Worm (Caenorhabditis elegans) whole organism, L2 larva: ENCODE data around the gene chca-1.
A peak's percentile ranks its signal among the peaks of the same experiment; 100 is the strongest.

ENCODE experiments used
- C34F6.9 ChIP-seq: fragments of 150-350 bp; optimal IDR thresholded peaks from 2 replicates; lab custom pipeline; 2014; ENCODE audit warnings: missing biosample characterization, missing genetic modification characterization
- F13H6.1 ChIP-seq: sonication (generic microtip); optimal IDR thresholded peaks from 2 replicates; lab custom pipeline; 2016; ENCODE audit warnings: missing genetic modification characterization, missing compliant biosample characterization
- R02D3.7 ChIP-seq: fragments of 150-350 bp; optimal IDR thresholded peaks from 2 replicates; lab custom pipeline; 2014; ENCODE audit warnings: missing biosample characterization, missing genetic modification characterization
- Y55F3AM.14 ChIP-seq: fragments of 200-800 bp; sonication (Bioruptor generic); optimal IDR thresholded peaks from 2 replicates; lab custom pipeline; 2018; ENCODE audit warnings: mild to moderate bottlenecking, missing genetic modification characterization, missing compliant biosample characterization
- alr-1 ChIP-seq: fragments of 150-350 bp; optimal IDR thresholded peaks from 2 replicates; lab custom pipeline; 2014; ENCODE audit warnings: missing biosample characterization, missing genetic modification characterization
- aly-2 ChIP-seq: fragments of 150-350 bp; optimal IDR thresholded peaks from 2 replicates; lab custom pipeline; 2014; ENCODE audit warnings: missing biosample characterization, missing genetic modification characterization
- ama-1 ChIP-seq: fragments of 150-350 bp; optimal IDR thresholded peaks from 2 replicates; lab custom pipeline; 2018; ENCODE audit warnings: inconsistent platforms
- blmp-1 ChIP-seq: sonication (generic microtip); optimal IDR thresholded peaks from 2 replicates; lab custom pipeline; 2017; ENCODE audit warnings: missing genetic modification characterization, mild to moderate bottlenecking, missing compliant biosample characterization, antibody characterized with exemption, moderate library complexity; ENCODE audit not compliant: insufficient read depth
- ceh-82 ChIP-seq: fragments of 150-350 bp; optimal IDR thresholded peaks from 2 replicates; lab custom pipeline; 2014; ENCODE audit warnings: missing biosample characterization, missing genetic modification characterization
- crh-2 ChIP-seq: sonication (generic microtip); optimal IDR thresholded peaks from 2 replicates; lab custom pipeline; 2017; ENCODE audit warnings: missing biosample characterization, missing genetic modification characterization
- elt-1 ChIP-seq: fragments of 150-350 bp; optimal IDR thresholded peaks from 2 replicates; lab custom pipeline; 2014; ENCODE audit warnings: missing biosample characterization, missing genetic modification characterization
- elt-3 ChIP-seq: sonication (generic microtip); optimal IDR thresholded peaks from 2 replicates; lab custom pipeline; 2017; ENCODE audit warnings: missing biosample characterization, missing genetic modification characterization
- fos-1 ChIP-seq: fragments of 150-350 bp; optimal IDR thresholded peaks from 2 replicates; lab custom pipeline; 2014; ENCODE audit warnings: missing biosample characterization, missing genetic modification characterization
- lin-11 ChIP-seq: fragments of 150-350 bp; sonication (generic microtip); optimal IDR thresholded peaks from 2 replicates; lab custom pipeline; 2014; ENCODE audit warnings: missing biosample characterization, missing genetic modification characterization, inconsistent platforms, mixed read lengths
- lin-13 ChIP-seq: fragments of 150-350 bp; optimal IDR thresholded peaks from 2 replicates; lab custom pipeline; 2014; ENCODE audit warnings: missing biosample characterization, missing genetic modification reagents, missing genetic modification characterization
- lin-39 ChIP-seq: fragments of 150-350 bp; optimal IDR thresholded peaks from 2 replicates; lab custom pipeline; 2014; ENCODE audit warnings: missing biosample characterization, missing genetic modification reagents, missing genetic modification characterization
- lsy-2 ChIP-seq, 2 experiments: fragments of 150-350 bp in 1 of 2; sonication (generic microtip) in 1 of 2; optimal IDR thresholded peaks; 2 replicates each; lab custom pipeline; 2014 to 2017; ENCODE audit warnings: missing biosample characterization in 2 of 2, missing genetic modification characterization in 2 of 2
- mab-5 ChIP-seq: fragments of 150-350 bp; optimal IDR thresholded peaks from 2 replicates; lab custom pipeline; 2014; ENCODE audit warnings: missing biosample characterization, missing genetic modification characterization
- mdl-1 ChIP-seq, 2 experiments: fragments of 150-350 bp in 1 of 2; sonication (generic microtip) in 1 of 2; optimal IDR thresholded peaks; 2 replicates each; lab custom pipeline; 2017; ENCODE audit warnings: missing biosample characterization in 2 of 2, missing genetic modification characterization in 2 of 2
- nhr-11 ChIP-seq: fragments of 150-350 bp; optimal IDR thresholded peaks from 2 replicates; lab custom pipeline; 2014; ENCODE audit warnings: missing biosample characterization, missing genetic modification characterization
- nhr-129 ChIP-seq: fragments of 150-350 bp; optimal IDR thresholded peaks from 2 replicates; lab custom pipeline; 2014; ENCODE audit warnings: missing biosample characterization, missing genetic modification characterization
- nhr-21 ChIP-seq: fragments of 150-350 bp; optimal IDR thresholded peaks from 2 replicates; lab custom pipeline; 2014; ENCODE audit warnings: missing biosample characterization, missing genetic modification characterization
- nhr-23 ChIP-seq: fragments of 150-350 bp; optimal IDR thresholded peaks from 2 replicates; lab custom pipeline; 2014; ENCODE audit warnings: missing biosample characterization, missing genetic modification reagents, missing genetic modification characterization
- nhr-237 ChIP-seq: fragments of 150-350 bp; optimal IDR thresholded peaks from 2 replicates; lab custom pipeline; 2014; ENCODE audit warnings: missing biosample characterization, missing genetic modification characterization
- nhr-6 ChIP-seq: fragments of 150-350 bp; optimal IDR thresholded peaks from 2 replicates; lab custom pipeline; 2014; ENCODE audit warnings: missing biosample characterization, missing genetic modification characterization
- nhr-77 ChIP-seq: fragments of 150-350 bp; optimal IDR thresholded peaks from 2 replicates; lab custom pipeline; 2014; ENCODE audit warnings: missing biosample characterization, missing genetic modification characterization
- sma-3 ChIP-seq: sonication (generic microtip); optimal IDR thresholded peaks from 2 replicates; lab custom pipeline; 2016; ENCODE audit warnings: missing genetic modification reagents, missing genetic modification characterization, missing compliant biosample characterization
- sma-9 ChIP-seq, 2 experiments: fragments of 150-350 bp in 1 of 2; sonication (generic microtip) in 1 of 2; optimal IDR thresholded peaks; 2 replicates each; lab custom pipeline; 2014 to 2016; ENCODE audit warnings: missing genetic modification characterization in 2 of 2, mild to moderate bottlenecking in 1 of 2, missing biosample characterization in 1 of 2, missing compliant biosample characterization in 1 of 2, missing genetic modification reagents in 1 of 2, moderate library complexity in 1 of 2
- snpc-4 ChIP-seq: fragments of 150-350 bp; optimal IDR thresholded peaks from 2 replicates; lab custom pipeline; 2014; ENCODE audit warnings: missing biosample characterization, missing genetic modification characterization
- unc-55 ChIP-seq: fragments of 150-350 bp; sonication (generic microtip); optimal IDR thresholded peaks from 3 replicates; lab custom pipeline; 2014; ENCODE audit warnings: missing biosample characterization, missing genetic modification reagents, missing genetic modification characterization
- unc-62 ChIP-seq: fragments of 150-350 bp; optimal IDR thresholded peaks from 2 replicates; lab custom pipeline; 2014; ENCODE audit warnings: missing biosample characterization, missing genetic modification reagents, missing genetic modification characterization
- ztf-1 ChIP-seq: fragments of 200-800 bp; sonication (Bioruptor generic); conservative IDR thresholded peaks from 2 replicates; pipeline ENCODE4 v1.3.6; 2022; ENCODE audit warnings: missing genetic modification characterization, missing compliant biosample characterization
- ztf-11 ChIP-seq: sonication (generic microtip); optimal IDR thresholded peaks from 2 replicates; lab custom pipeline; 2017; ENCODE audit warnings: missing biosample characterization, missing genetic modification characterization

chca-1 gene

DNA sequence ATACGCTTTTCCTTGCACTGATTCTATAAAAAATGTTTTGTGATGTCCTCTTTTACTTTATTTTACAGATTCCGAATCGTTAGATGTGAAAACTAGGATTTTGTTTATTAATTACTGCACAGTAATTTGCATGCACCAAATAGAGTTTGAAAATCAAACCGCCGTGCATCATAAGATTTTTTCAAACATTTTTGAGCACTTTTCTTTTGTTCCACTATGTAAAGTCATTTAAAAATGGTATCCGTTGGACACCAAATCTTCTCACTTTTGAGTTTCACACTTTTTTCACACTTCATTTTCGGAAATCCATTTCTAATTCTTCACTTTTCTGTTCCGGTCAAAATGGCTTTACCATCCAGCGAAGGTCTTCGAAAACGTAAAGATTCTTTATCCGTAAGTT, 8.0 kb upstream of the chca-1 start, which contains the start of gene degl-2:
degl-2 (plus strand) TSS at position 301 of the 400 bp plus-strand sequence.
- no peak for TF ChIP-seq lin-13 (GFP tag; lab: Kevin White, UChicago)
- TF ChIP-seq, all 48 proteins: peak for 0

DNA sequence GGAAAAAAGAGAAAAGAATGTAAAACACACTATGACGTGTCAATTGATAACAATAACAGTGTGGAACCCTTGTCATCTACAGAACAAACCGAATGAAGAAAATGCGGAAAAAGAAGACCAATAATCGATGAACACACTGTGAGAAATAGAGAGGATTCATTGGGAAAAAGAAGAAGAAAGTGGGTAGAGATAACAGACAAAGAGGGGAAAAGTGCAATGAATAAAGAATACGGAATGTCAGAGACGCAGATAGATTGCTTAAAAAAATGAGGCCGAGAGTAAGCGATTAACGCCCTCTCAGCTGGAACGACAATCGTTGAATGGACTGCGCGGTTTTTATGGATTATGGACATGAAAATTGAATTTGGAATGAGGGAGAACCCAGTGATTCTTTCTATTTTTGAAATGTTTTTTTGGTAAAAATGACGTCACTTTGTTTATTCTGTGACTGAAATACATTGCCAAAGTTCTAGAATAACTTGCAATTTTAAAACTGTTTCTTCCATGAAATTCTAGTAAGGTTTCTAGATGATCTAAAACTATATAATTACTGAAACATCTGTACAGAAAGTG, 3.3 kb upstream of the chca-1 start, which contains the start of gene amph-1:
amph-1 (minus strand) TSS at position 85 of the 573 bp plus-strand sequence.
- TF ChIP-seq sma-3 (GFP tag; lab: Kevin White, UChicago) (peak; percentile 1), mab-5 (tag; lab: Kevin White, UChicago) (no peak), crh-2 (tag; lab: Kevin White, UChicago) (peak; percentile 78), unc-55 (GFP tag; lab: Kevin White, UChicago) (peak; percentile 48), nhr-129 (tag; lab: Kevin White, UChicago) (peak; percentile 31), alr-1 (no peak), blmp-1 (tag; lab: Kevin White, UChicago) (peak; percentile 50), fos-1 (tag; lab: Kevin White, UChicago) (peak; percentile 54), C34F6.9 (tag; lab: Kevin White, UChicago) (peak; percentile 81), nhr-11 (tag; lab: Kevin White, UChicago) (no peak), ztf-11 (tag; lab: Kevin White, UChicago) (no peak), lsy-2 (tag; optimal IDR thresholded peaks at IDR 0.05; lab: Kevin White, UChicago) (peak in 1 of 2 experiments; percentile 41), nhr-21 (peak; percentile 2), unc-62 (no peak), F13H6.1 (tag; lab: Kevin White, UChicago) (peak; percentile 42), sma-9 (GFP tag; optimal IDR thresholded peaks at IDR 0.05; lab: Kevin White, UChicago) (peak; percentile 51), sma-9 (tag; optimal IDR thresholded peaks at IDR 0.05; lab: Kevin White, UChicago) (no peak)
- TF ChIP-seq, all 48 proteins: peak for 11

DNA sequence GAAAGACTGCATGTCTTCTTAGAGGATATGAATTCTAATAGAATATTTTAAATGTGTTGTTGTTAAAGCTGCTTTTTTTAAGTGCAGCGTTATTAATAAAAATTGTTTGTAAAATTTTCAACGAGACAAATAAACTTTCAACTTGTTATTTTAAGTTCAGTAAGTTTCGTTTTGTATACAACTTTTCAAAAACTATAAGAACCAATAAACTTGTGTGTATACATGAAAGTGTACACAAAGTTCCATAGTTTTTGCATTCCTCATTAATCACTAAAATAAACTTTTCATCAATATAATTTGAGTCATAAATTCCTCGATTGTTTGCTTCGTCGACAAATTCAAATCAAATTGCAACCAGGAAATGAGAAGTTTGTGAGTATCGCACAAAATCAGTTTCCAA, 2.5 kb upstream of the chca-1 start, which contains the start of gene srm-3:
srm-3 (plus strand) TSS at position 301 of the 400 bp plus-strand sequence.
- no peak for TF ChIP-seq ztf-11 (tag; lab: Kevin White, UChicago)
- TF ChIP-seq mab-5 (tag; lab: Kevin White, UChicago), result no peak
- TF ChIP-seq fos-1 (tag; lab: Kevin White, UChicago), result no peak
- TF ChIP-seq R02D3.7, result no peak
- TF ChIP-seq nhr-23 (tag; lab: Kevin White, UChicago), result no peak
- TF ChIP-seq ceh-82 (tag; lab: Kevin White, UChicago), result no peak
- no peak for TF ChIP-seq nhr-77 (tag; lab: Kevin White, UChicago)
- no peak for TF ChIP-seq snpc-4 (tag; lab: Kevin White, UChicago)
- TF ChIP-seq nhr-6 (tag; lab: Kevin White, UChicago), result no peak
- no peak for TF ChIP-seq lin-11
- TF ChIP-seq lin-13 (GFP tag; lab: Kevin White, UChicago), result no peak
- no peak for TF ChIP-seq ztf-1 (GFP tag; lab: Robert Waterston, UW)
- TF ChIP-seq mdl-1 (tag; optimal IDR thresholded peaks at IDR 0.05; lab: Kevin White, UChicago), result no peak
- TF ChIP-seq elt-3 (tag; lab: Kevin White, UChicago), result no peak
- TF ChIP-seq nhr-21, result no peak

ce11 chrIV:9653184-9653583, 2.0 kb downstream of the chca-1 start, which contains the start of gene F58G6.3:
TSS of gene F58G6.3 (plus strand) at chrIV:9653535.
- TF ChIP-seq Y55F3AM.14 (no peak), lsy-2 (tag; optimal IDR thresholded peaks at IDR 0.05; lab: Kevin White, UChicago) (peak in 1 of 2 experiments; percentile 5)
- TF ChIP-seq, all 48 proteins: peak for 1

ce11 chrIV:9654017-9654416, 2.8 kb downstream of the chca-1 start, which contains the start of gene F58G6.7:
TSS of gene F58G6.7 (plus strand) at chrIV:9654317.
- TF ChIP-seq elt-3 (tag; lab: Kevin White, UChicago) (no peak), nhr-237 (tag; lab: Kevin White, UChicago) (no peak), fos-1 (tag; lab: Kevin White, UChicago) (no peak), elt-1 (no peak), unc-62 (no peak), ceh-82 (tag; lab: Kevin White, UChicago) (no peak), alr-1 (no peak), lin-39 (tag; lab: Kevin White, UChicago) (no peak), aly-2 (tag; lab: Kevin White, UChicago) (no peak), ama-1 (lab: Kevin White, UChicago) (no peak)
